Worm (Caenorhabditis elegans): Measurements from ENCODE around the gene sysm-1.

sysm-1 gene

DNA sequence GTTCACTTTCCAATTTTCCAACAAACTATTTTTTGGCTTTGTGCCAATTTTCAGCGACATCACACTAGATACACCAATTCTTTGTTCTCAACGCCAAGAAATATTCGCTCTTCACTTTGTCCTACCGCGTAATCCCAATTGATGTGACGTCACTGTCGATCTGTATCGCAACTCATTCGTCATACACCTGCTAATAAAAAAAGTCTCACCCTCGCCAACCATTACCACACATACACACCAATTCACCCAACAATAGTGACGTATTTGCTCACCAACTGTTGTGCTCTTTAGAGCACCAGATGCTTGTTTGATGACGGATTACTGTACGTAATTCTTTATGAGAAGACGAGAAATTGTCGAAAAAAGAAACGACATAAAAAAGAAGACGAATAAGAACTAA, 19.6 kb downstream of the sysm-1 start (continued):
- TF ChIP-seq ceh-44 (GFP tag; IDR thresholded peaks at IDR 0.05) (no peak), dmd-8 (GFP tag; IDR thresholded peaks at IDR 0.05) (no peak), attf-4 (tag; optimal IDR thresholded peaks at IDR 0.05) (no peak), hmg-1.1 (GFP tag; IDR thresholded peaks at IDR 0.05) (no peak), lin-39 (tag; optimal IDR thresholded peaks at IDR 0.05) (no peak), daf-19 (GFP tag; conservative IDR thresholded peaks at IDR 0.05) (no peak), mxl-2 (GFP tag; conservative IDR thresholded peaks at IDR 0.05) (no peak), vab-7 (GFP tag; IDR thresholded peaks at IDR 0.05) (no peak), aha-1 (tag) (no peak), ctbp-1 (GFP tag; IDR thresholded peaks at IDR 0.05) (no peak), ceh-20 (GFP tag; IDR thresholded peaks at IDR 0.05) (no peak), nhr-28 (tag; optimal IDR thresholded peaks at IDR 0.05) (no peak), snpc-4 (tag; optimal IDR thresholded peaks at IDR 0.05) (no peak), madf-9 (GFP tag; conservative IDR thresholded peaks at IDR 0.05) (no peak)

DNA sequence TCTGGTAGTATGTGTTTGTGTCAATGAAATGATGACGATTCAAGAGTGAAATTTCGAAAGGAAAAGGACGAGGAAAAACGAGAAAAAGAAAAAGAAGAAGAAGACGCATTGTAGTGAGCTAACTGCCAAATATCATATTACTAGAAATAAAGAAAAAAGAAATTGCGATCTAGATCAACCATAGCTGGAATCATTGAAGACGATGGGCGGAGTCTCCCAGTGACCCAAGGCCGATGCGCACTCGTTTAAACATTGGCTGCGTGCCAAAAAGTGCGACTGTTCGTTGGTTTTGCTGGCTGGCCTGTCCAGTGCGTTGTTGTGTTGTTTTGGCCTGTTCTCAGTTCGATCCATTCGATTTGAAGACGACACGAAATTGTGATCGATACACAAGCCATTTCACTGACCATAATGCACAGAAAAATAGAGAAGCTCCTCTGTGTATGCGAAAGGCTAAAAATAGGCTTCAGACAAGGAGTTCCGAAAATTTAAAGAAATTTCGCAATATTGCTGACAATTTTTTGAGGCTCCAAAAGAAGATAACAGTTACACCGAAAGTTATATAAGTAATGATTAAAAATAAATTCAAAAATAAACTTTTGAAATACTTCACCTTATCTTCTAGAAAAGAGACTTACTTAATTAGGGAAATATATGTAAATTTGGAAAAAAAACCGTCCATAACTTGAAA, 20.6 kb downstream of the sysm-1 start:
- peak in 1 of 2 experiments; percentile 12 for TF ChIP-seq unc-62 (GFP tag; optimal IDR thresholded peaks at IDR 0.05 in 1 of 2)
- TF ChIP-seq unc-62 (tag; optimal IDR thresholded peaks at IDR 0.05) = no peak
- no peak for TF ChIP-seq ama-1 (optimal IDR thresholded peaks at IDR 0.05)
- no peak for TF ChIP-seq daf-16 (GFP tag; optimal IDR thresholded peaks at IDR 0.05)
- peak; percentile 10 for TF ChIP-seq daf-16 (tag; optimal IDR thresholded peaks at IDR 0.05)
- TF ChIP-seq aha-1 (tag) = no peak

DNA sequence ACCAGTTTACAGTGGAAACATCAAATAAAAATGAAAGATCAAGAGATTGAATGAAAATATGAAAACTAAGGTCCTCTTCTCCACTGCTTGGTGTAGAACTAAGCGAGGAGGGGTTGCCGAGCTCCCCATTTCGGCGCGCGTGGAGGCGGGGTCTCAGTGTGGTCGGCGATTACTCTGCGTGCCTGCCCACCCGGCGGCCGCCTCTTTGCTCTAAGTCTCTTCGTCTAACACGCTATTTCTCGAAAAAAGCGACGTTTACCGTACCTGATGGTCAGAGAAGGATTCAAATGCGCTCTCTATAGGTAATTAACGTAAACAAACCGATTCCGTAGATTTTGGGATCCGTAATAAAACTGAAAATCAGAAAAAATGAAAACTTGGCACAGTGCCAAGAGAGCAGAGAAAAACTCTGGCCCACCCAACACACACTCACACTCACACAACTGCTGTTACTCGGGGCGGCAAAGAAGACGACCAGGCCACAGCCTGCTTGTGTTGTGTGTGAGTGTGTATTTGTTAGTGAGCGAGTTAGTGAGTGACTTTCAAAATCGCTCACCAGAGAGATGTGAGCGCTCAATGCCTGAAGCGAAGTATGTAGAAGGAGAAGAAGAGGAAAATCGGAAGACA, 21.3 kb downstream of the sysm-1 start:
- TF ChIP-seq Y105C5A.15 (GFP tag; IDR thresholded peaks at IDR 0.05) (no peak), ceh-32 (tag; optimal IDR thresholded peaks at IDR 0.05; ENCODE audit: poor library complexity) (peak; percentile 7), aha-1 (tag) (peak; percentile 97), aly-2 (tag; optimal IDR thresholded peaks at IDR 0.05) (no peak), daf-16 (GFP tag; optimal IDR thresholded peaks at IDR 0.05) (peak in 1 of 2 experiments; percentile 26), daf-16 (tag; optimal IDR thresholded peaks at IDR 0.05) (peak; percentile 48), nhr-77 (tag; optimal IDR thresholded peaks at IDR 0.05) (peak; percentile 68), ztf-11 (tag; optimal IDR thresholded peaks at IDR 0.05) (no peak), snpc-1.2 (GFP tag; IDR thresholded peaks at IDR 0.05) (0 out of 2 replicates have a peak, but pooled peaks have one; percentile 28), hif-1 (tag; optimal IDR thresholded peaks at IDR 0.05) (peak in 1 of 2 experiments; percentile 74), Y75B8A.6 (GFP tag; IDR thresholded peaks at IDR 0.05) (no peak), dmd-8 (GFP tag; IDR thresholded peaks at IDR 0.05) (no peak), nhr-25 (tag; optimal IDR thresholded peaks at IDR 0.05; ENCODE audit: borderline replicate concordance, insufficient read depth) (no peak), nhr-237 (tag; optimal IDR thresholded peaks at IDR 0.05) (no peak), cey-2 (tag; optimal IDR thresholded peaks at IDR 0.05; ENCODE audit: borderline replicate concordance, insufficient read depth) (no peak), snpc-4 (tag; optimal IDR thresholded peaks at IDR 0.05) (no peak), pha-4 (GFP tag; IDR thresholded peaks at IDR 0.05) (no peak), pha-4 (tag; optimal IDR thresholded peaks at IDR 0.05) (no peak), attf-4 (tag; optimal IDR thresholded peaks at IDR 0.05) (no peak), dmd-6 (GFP tag; IDR thresholded peaks at IDR 0.05) (peak; percentile 69), nhr-28 (tag; optimal IDR thresholded peaks at IDR 0.05) (peak; percentile 63), fkh-10 (GFP tag; optimal IDR thresholded peaks at IDR 0.05) (no peak), zip-2 (tag; optimal IDR thresholded peaks at IDR 0.05) (no peak), spr-1 (tag; optimal IDR thresholded peaks at IDR 0.05) (no peak), nhr-111 (GFP tag; optimal IDR thresholded peaks at IDR 0.05) (no peak), ceh-28 (tag; optimal IDR thresholded peaks at IDR 0.05) (no peak), lin-38 (GFP tag; IDR thresholded peaks at IDR 0.05) (peak; percentile 56; the same call in 1 of the 2 replicates), mdt-29 (GFP tag; IDR thresholded peaks at IDR 0.05) (no peak), dve-1 (tag; optimal IDR thresholded peaks at IDR 0.05; ENCODE audit: insufficient read depth) (peak; percentile 82), php-3 (GFP tag; IDR thresholded peaks at IDR 0.05) (no peak), spr-3 (GFP tag; optimal IDR thresholded peaks at IDR 0.05) (no peak), ztf-7 (tag; optimal IDR thresholded peaks at IDR 0.05) (no peak), ama-1 (optimal IDR thresholded peaks at IDR 0.05) (no peak), dpl-1 (GFP tag; optimal IDR thresholded peaks at IDR 0.05) (peak; percentile 35), F10B5.3 (tag; optimal IDR thresholded peaks at IDR 0.05) (no peak)
